Worm (Caenorhabditis elegans) whole organism, late embryonic: Measurements from ENCODE around the gene slrp-1.

ENCODE experiments used
- C38D4.7 ChIP-seq: fragments of 200-800 bp; sonication (Bioruptor generic); optimal IDR thresholded peaks from 2 replicates; lab custom pipeline; 2018; ENCODE audit warnings: mild to moderate bottlenecking, missing genetic modification characterization, moderate library complexity, missing compliant biosample characterization
- K02D7.2 ChIP-seq: sonication (generic microtip); optimal IDR thresholded peaks from 2 replicates; lab custom pipeline; 2017; ENCODE audit warnings: mild to moderate bottlenecking, missing genetic modification characterization, missing compliant biosample characterization
- Y22D7AL.16 ChIP-seq: sonication (generic microtip); optimal IDR thresholded peaks from 2 replicates; lab custom pipeline; 2016; ENCODE audit warnings: missing genetic modification characterization, missing compliant biosample characterization
- ahr-1 ChIP-seq: sonication (generic microtip); optimal IDR thresholded peaks from 2 replicates; lab custom pipeline; 2016; ENCODE audit warnings: missing genetic modification characterization, missing compliant biosample characterization
- ceh-22 ChIP-seq: sonication (generic microtip); optimal IDR thresholded peaks from 2 replicates; lab custom pipeline; 2017; ENCODE audit warnings: missing biosample characterization, missing genetic modification characterization
- ceh-24 ChIP-seq: sonication (generic microtip); optimal IDR thresholded peaks from 2 replicates; lab custom pipeline; 2016; ENCODE audit warnings: mild to moderate bottlenecking, missing genetic modification characterization, missing compliant biosample characterization
- ceh-30 ChIP-seq: fragments of 150-350 bp; optimal IDR thresholded peaks from 2 replicates; lab custom pipeline; 2014; ENCODE audit warnings: missing biosample characterization, missing genetic modification characterization
- ceh-34 ChIP-seq: sonication (generic microtip); optimal IDR thresholded peaks from 2 replicates; lab custom pipeline; 2016; ENCODE audit warnings: mild to moderate bottlenecking, missing genetic modification characterization, missing compliant biosample characterization
- che-1 ChIP-seq: sonication (generic microtip); optimal IDR thresholded peaks from 2 replicates; lab custom pipeline; 2016; ENCODE audit warnings: mild to moderate bottlenecking, missing genetic modification characterization, missing compliant biosample characterization
- dve-1 ChIP-seq: sonication (generic microtip); optimal IDR thresholded peaks from 2 replicates; lab custom pipeline; 2017; ENCODE audit warnings: antibody characterized with exemption, mild to moderate bottlenecking, missing genetic modification characterization, missing compliant biosample characterization
- elt-2 ChIP-seq: sonication (generic microtip); optimal IDR thresholded peaks from 2 replicates; lab custom pipeline; 2016; ENCODE audit warnings: missing genetic modification reagents, missing genetic modification characterization, missing compliant biosample characterization
- eyg-1 ChIP-seq: sonication (generic microtip); optimal IDR thresholded peaks from 2 replicates; lab custom pipeline; 2016; ENCODE audit warnings: missing genotype, missing genetic modification characterization, missing compliant biosample characterization
- hlh-13 ChIP-seq: fragments of 200-800 bp; sonication (Bioruptor generic); optimal IDR thresholded peaks from 2 replicates; lab custom pipeline; 2018; ENCODE audit warnings: mild to moderate bottlenecking, missing genetic modification characterization, missing compliant biosample characterization
- hlh-15 ChIP-seq: sonication (generic microtip); optimal IDR thresholded peaks from 2 replicates; lab custom pipeline; 2016; ENCODE audit warnings: missing genetic modification characterization, missing compliant biosample characterization
- hlh-30 ChIP-seq: sonication (generic microtip); optimal IDR thresholded peaks from 2 replicates; lab custom pipeline; 2017; ENCODE audit warnings: antibody characterized with exemption, missing genetic modification characterization, missing compliant biosample characterization; ENCODE audit not compliant: insufficient read depth
- hlh-8 ChIP-seq: sonication (generic microtip); optimal IDR thresholded peaks from 2 replicates; lab custom pipeline; 2016; ENCODE audit warnings: missing genotype, missing genetic modification characterization, missing compliant biosample characterization
- lim-6 ChIP-seq: sonication (generic microtip); optimal IDR thresholded peaks from 2 replicates; lab custom pipeline; 2016; ENCODE audit warnings: missing genetic modification characterization, missing compliant biosample characterization
- lin-11 ChIP-seq: fragments of 200-800 bp; sonication (Bioruptor generic); optimal IDR thresholded peaks from 2 replicates; lab custom pipeline; 2018; ENCODE audit warnings: mild to moderate bottlenecking, missing genetic modification characterization, missing compliant biosample characterization
- madf-2 ChIP-seq: sonication (generic microtip); optimal IDR thresholded peaks from 2 replicates; lab custom pipeline; 2017; ENCODE audit warnings: missing genetic modification characterization, missing compliant biosample characterization
- nhr-11 ChIP-seq: fragments of 150-350 bp; optimal IDR thresholded peaks from 2 replicates; lab custom pipeline; 2014; ENCODE audit warnings: missing biosample characterization, missing genetic modification characterization
- nhr-232 ChIP-seq: sonication (generic microtip); optimal IDR thresholded peaks from 2 replicates; lab custom pipeline; 2016; ENCODE audit warnings: missing genetic modification characterization, missing compliant biosample characterization
- npax-4 ChIP-seq: sonication (generic microtip); optimal IDR thresholded peaks from 2 replicates; lab custom pipeline; 2016; ENCODE audit warnings: missing genetic modification characterization, missing compliant biosample characterization
- pat-9 ChIP-seq: fragments of 200-800 bp; sonication (Bioruptor generic); optimal IDR thresholded peaks from 2 replicates; lab custom pipeline; 2018; ENCODE audit warnings: mild to moderate bottlenecking, missing genetic modification characterization, moderate library complexity, missing compliant biosample characterization
- pha-2 ChIP-seq: sonication (generic microtip); optimal IDR thresholded peaks from 2 replicates; lab custom pipeline; 2017; ENCODE audit warnings: mild to moderate bottlenecking, missing genetic modification characterization, missing compliant biosample characterization
- pha-4 ChIP-seq: fragments of 150-350 bp; optimal IDR thresholded peaks from 2 replicates; lab custom pipeline; 2018; ENCODE audit warnings: missing biosample characterization, missing genetic modification reagents, missing genetic modification characterization
- pqm-1 ChIP-seq: sonication (generic microtip); optimal IDR thresholded peaks from 2 replicates; lab custom pipeline; 2016; ENCODE audit warnings: missing genetic modification characterization, missing compliant biosample characterization
- rnt-1 ChIP-seq: sonication (generic microtip); optimal IDR thresholded peaks from 2 replicates; lab custom pipeline; 2016; ENCODE audit warnings: missing genetic modification characterization, missing compliant biosample characterization
- sdc-2 ChIP-seq: sonication (generic microtip); optimal IDR thresholded peaks from 2 replicates; lab custom pipeline; 2016; ENCODE audit warnings: missing genotype, missing genetic modification characterization, missing compliant biosample characterization
- tbx-7 ChIP-seq: sonication (generic microtip); optimal IDR thresholded peaks from 2 replicates; lab custom pipeline; 2016; ENCODE audit warnings: missing genotype, missing genetic modification characterization, missing compliant biosample characterization
- unc-42 ChIP-seq: sonication (generic microtip); optimal IDR thresholded peaks from 2 replicates; lab custom pipeline; 2016; ENCODE audit warnings: missing genotype, missing genetic modification characterization, missing compliant biosample characterization
- unc-86 ChIP-seq: sonication (generic microtip); optimal IDR thresholded peaks from 2 replicates; lab custom pipeline; 2016; ENCODE audit warnings: missing genetic modification characterization, missing compliant biosample characterization
- zip-5 ChIP-seq: sonication (generic microtip); optimal IDR thresholded peaks from 2 replicates; lab custom pipeline; 2016; ENCODE audit warnings: missing genetic modification characterization, missing compliant biosample characterization
- ztf-16 ChIP-seq: sonication (generic microtip); optimal IDR thresholded peaks from 2 replicates; lab custom pipeline; 2017; ENCODE audit warnings: missing genetic modification characterization, missing compliant biosample characterization

slrp-1 gene

ce11 chrV:13587902-13588301 lies 22.2 kb downstream of the slrp-1 start, which contains the start of gene F53F4.17:
Gene F53F4.17 (plus strand): TSS chrV:13588202.
- TF ChIP-seq Y22D7AL.16 (tag; lab: Kevin White, UChicago) (no peak), unc-86 (no peak), madf-2 (tag; lab: Kevin White, UChicago) (no peak), nhr-232 (tag; lab: Kevin White, UChicago) (no peak), ceh-24 (tag; lab: Kevin White, UChicago) (no peak), unc-42 (no peak), tbx-7 (tag; lab: Kevin White, UChicago) (no peak), hlh-30 (tag; lab: Kevin White, UChicago) (no peak), ceh-30 (tag; lab: Kevin White, UChicago) (no peak), hlh-13 (GFP tag; lab: Kevin White, UChicago) (no peak), lim-6 (tag; lab: Kevin White, UChicago) (no peak), eyg-1 (tag; lab: Kevin White, UChicago) (no peak), C38D4.7 (no peak), ceh-22 (tag; lab: Kevin White, UChicago) (no peak), elt-2 (tag; lab: Kevin White, UChicago) (no peak), che-1 (tag; lab: Kevin White, UChicago) (no peak), K02D7.2 (tag; lab: Kevin White, UChicago) (no peak)

- TF ChIP-seq ahr-1 (tag; lab: Kevin White, UChicago) (no peak), Y22D7AL.16 (tag; lab: Kevin White, UChicago) (no peak), rnt-1 (tag; lab: Kevin White, UChicago) (no peak)
These were observed 24.0 kb downstream of the slrp-1 start, which contains the start of the genes F53F4.2 and F53F4.18 for ce11 chrV:13589494-13590176. Gene F53F4.2 (minus strand): TSS chrV:13589594. Gene F53F4.18 (plus strand): TSS chrV:13590126.

DNA sequence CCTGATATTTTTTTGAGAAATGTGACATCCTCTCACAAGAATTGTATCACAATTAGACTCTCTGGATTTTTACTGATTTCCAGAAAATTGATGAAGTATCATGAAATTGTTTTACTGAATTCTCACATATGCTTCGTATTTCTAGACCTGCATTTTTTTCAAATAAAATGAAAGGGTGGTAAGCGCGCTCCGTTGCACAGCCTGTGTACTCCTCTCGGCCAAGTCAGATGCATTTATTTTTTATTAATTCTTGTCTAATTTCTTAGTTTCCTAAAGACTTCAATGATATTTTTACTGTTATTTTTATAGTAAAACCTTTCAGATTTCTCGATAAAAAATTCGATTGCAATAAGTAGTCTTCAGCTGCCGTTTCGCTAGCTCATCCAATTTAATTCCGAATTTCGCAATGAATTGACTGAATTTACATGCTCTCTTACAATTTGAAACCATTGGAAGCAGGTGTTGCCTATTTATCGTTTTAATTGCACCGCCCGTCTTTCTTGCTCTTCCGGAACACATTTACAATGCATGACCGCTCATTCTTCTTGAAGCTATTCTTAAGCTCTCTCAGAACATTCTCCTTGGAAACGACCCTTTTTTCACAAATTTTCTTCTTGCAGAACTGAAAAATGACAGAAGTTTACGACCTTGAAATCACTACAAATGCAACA lies 26.0 kb downstream of the slrp-1 start, which contains the start of gene tbcb-1:
TSS of gene tbcb-1 (plus strand) at position 621 of the 671 bp plus-strand sequence.
- TF ChIP-seq che-1 (tag; lab: Kevin White, UChicago) (no peak), zip-5 (tag; lab: Kevin White, UChicago) (no peak), npax-4 (no peak), dve-1 (tag; lab: Kevin White, UChicago) (no peak), ceh-30 (tag; lab: Kevin White, UChicago) (no peak), pat-9 (tag; lab: Kevin White, UChicago) (no peak)

ce11 chrV:13593083-13593482 lies 27.4 kb downstream of the slrp-1 start, which contains the start of gene F53F4.4:
Gene F53F4.4 (plus strand): TSS chrV:13593383.
- no peak for TF ChIP-seq npax-4
- TF ChIP-seq ztf-16 (tag; lab: Kevin White, UChicago), result no peak
- no peak for TF ChIP-seq pha-4 (tag; lab: Kevin White, UChicago)
- TF ChIP-seq hlh-8 (tag; lab: Kevin White, UChicago), result no peak
- TF ChIP-seq zip-5 (tag; lab: Kevin White, UChicago), result no peak
- TF ChIP-seq hlh-15, result no peak
- no peak for TF ChIP-seq nhr-11
- TF ChIP-seq lin-11 (tag; lab: Kevin White, UChicago), result no peak

DNA sequence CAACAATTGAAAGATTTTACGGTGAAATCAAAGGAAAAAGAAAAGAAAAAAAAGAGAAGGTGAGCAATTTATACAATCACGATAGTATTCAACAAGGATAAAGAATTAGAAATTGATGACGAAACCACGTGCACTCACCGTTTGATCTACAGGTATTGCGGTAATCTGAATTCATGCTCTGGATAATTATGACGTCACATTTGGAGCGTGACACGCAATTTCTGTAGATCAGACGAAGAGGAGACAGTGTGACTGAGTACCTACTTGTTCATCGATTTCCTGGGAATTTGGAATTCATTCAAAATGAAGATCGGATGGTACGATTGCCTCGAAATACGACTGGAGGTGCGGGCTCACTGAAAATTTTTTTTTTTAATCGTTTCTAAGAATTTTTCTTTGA lies 32.7 kb downstream of the slrp-1 start:
- no peak for TF ChIP-seq ceh-34
- TF ChIP-seq pha-2 (tag; lab: Kevin White, UChicago), result no peak
- no peak for TF ChIP-seq nhr-232 (tag; lab: Kevin White, UChicago)
- no peak for TF ChIP-seq K02D7.2 (tag; lab: Kevin White, UChicago)
- TF ChIP-seq pqm-1 (tag; lab: Kevin White, UChicago), result no peak
- no peak for TF ChIP-seq pha-4 (tag; lab: Kevin White, UChicago)
- no peak for TF ChIP-seq sdc-2
- TF ChIP-seq, all 69 proteins: peak for 0
